Worm (Caenorhabditis elegans): ENCODE data around the gene C30G4.4.
"Not testable (repeated sequence)": the region's sequence is repeated elsewhere in the genome, so short reads cannot be mapped to it uniquely, and the experiment has no call there.

The C30G4.4 gene

ce11 chrX:17072088-17072487, at the start of gene C30G4.4:
Gene C30G4.4 (minus strand): TSS chrX:17072188.
- TF ChIP-seq flt-1 (GFP tag; IDR thresholded peaks at IDR 0.05) = no peak
- TF ChIP-seq T22C8.4 (GFP tag; IDR thresholded peaks at IDR 0.05) = no peak
- no peak for TF ChIP-seq ztf-29 (GFP tag; IDR thresholded peaks at IDR 0.05)
- TF ChIP-seq tab-1 (GFP tag; IDR thresholded peaks at IDR 0.05) = no peak
- TF ChIP-seq med-1 (GFP tag; optimal IDR thresholded peaks at IDR 0.05; ENCODE audit: insufficient read depth) = no peak

ce11 chrX:17117359-17117758, 45.4 kb upstream of the C30G4.4 start, which contains the start of gene K09E3.2:
Gene K09E3.2 (plus strand): TSS chrX:17117659.
- TF ChIP-seq cog-1 (tag; optimal IDR thresholded peaks at IDR 0.05); tab-1 (GFP tag; IDR thresholded peaks at IDR 0.05); klf-2 (GFP tag; conservative IDR thresholded peaks at IDR 0.05): not testable (repeated sequence)

ce11 chrX:17115089-17115488, 43.1 kb upstream of the C30G4.4 start, which contains the start of gene lido-6:
Gene lido-6 (minus strand): TSS chrX:17115189.
- no peak for TF ChIP-seq flt-1 (GFP tag; IDR thresholded peaks at IDR 0.05)
- TF ChIP-seq med-1 (GFP tag; optimal IDR thresholded peaks at IDR 0.05; ENCODE audit: insufficient read depth) = no peak
- no peak for TF ChIP-seq T22C8.4 (GFP tag; IDR thresholded peaks at IDR 0.05)
- no peak for TF ChIP-seq ztf-23 (GFP tag; IDR thresholded peaks at IDR 0.05)
- no peak for TF ChIP-seq tab-1 (GFP tag; IDR thresholded peaks at IDR 0.05)
- TF ChIP-seq cog-1 (tag; optimal IDR thresholded peaks at IDR 0.05) = no peak
- no peak for TF ChIP-seq ztf-29 (GFP tag; IDR thresholded peaks at IDR 0.05)
- TF ChIP-seq klf-2 (GFP tag; conservative IDR thresholded peaks at IDR 0.05) = no peak
- no peak for TF ChIP-seq ref-1 (GFP tag; conservative IDR thresholded peaks at IDR 0.05)

- TF ChIP-seq klf-2 (GFP tag; conservative IDR thresholded peaks at IDR 0.05) = no peak
- TF ChIP-seq ztf-29 (GFP tag; IDR thresholded peaks at IDR 0.05) = no peak
- no peak for TF ChIP-seq T22C8.4 (GFP tag; IDR thresholded peaks at IDR 0.05)
- no peak for TF ChIP-seq med-1 (GFP tag; optimal IDR thresholded peaks at IDR 0.05; ENCODE audit: insufficient read depth)
- no peak for TF ChIP-seq cog-1 (tag; optimal IDR thresholded peaks at IDR 0.05)
- no peak for TF ChIP-seq tab-1 (GFP tag; IDR thresholded peaks at IDR 0.05)
- TF ChIP-seq ref-1 (GFP tag; conservative IDR thresholded peaks at IDR 0.05) = no peak
- no peak for TF ChIP-seq flt-1 (GFP tag; IDR thresholded peaks at IDR 0.05)
- no peak for TF ChIP-seq ztf-23 (GFP tag; IDR thresholded peaks at IDR 0.05)
These were observed 38.6 kb upstream of the C30G4.4 start, which contains the start of gene lido-5 for ce11 chrX:17110555-17110954. Gene lido-5 (minus strand): TSS chrX:17110655.

ce11 chrX:17107670-17108069, 35.7 kb upstream of the C30G4.4 start, which contains the start of gene lido-4:
Gene lido-4 (minus strand): TSS chrX:17107770.
- TF ChIP-seq ztf-23 (GFP tag; IDR thresholded peaks at IDR 0.05) (no peak), ref-1 (GFP tag; conservative IDR thresholded peaks at IDR 0.05) (no peak), tab-1 (GFP tag; IDR thresholded peaks at IDR 0.05) (no peak), ztf-29 (GFP tag; IDR thresholded peaks at IDR 0.05) (no peak), med-1 (GFP tag; optimal IDR thresholded peaks at IDR 0.05; ENCODE audit: insufficient read depth) (no peak), klf-2 (GFP tag; conservative IDR thresholded peaks at IDR 0.05) (no peak), T22C8.4 (GFP tag; IDR thresholded peaks at IDR 0.05) (no peak), cog-1 (tag; optimal IDR thresholded peaks at IDR 0.05) (no peak), flt-1 (GFP tag; IDR thresholded peaks at IDR 0.05) (no peak)

ce11 chrX:17100656-17101055, 28.7 kb upstream of the C30G4.4 start, which contains the start of gene lido-2:
Gene lido-2 (minus strand): TSS chrX:17100756.
- TF ChIP-seq ref-1 (GFP tag; conservative IDR thresholded peaks at IDR 0.05) (no peak), ztf-29 (GFP tag; IDR thresholded peaks at IDR 0.05) (no peak), klf-2 (GFP tag; conservative IDR thresholded peaks at IDR 0.05) (no peak), cog-1 (tag; optimal IDR thresholded peaks at IDR 0.05) (no peak), ztf-23 (GFP tag; IDR thresholded peaks at IDR 0.05) (no peak), flt-1 (GFP tag; IDR thresholded peaks at IDR 0.05) (no peak), T22C8.4 (GFP tag; IDR thresholded peaks at IDR 0.05) (no peak), med-1 (GFP tag; optimal IDR thresholded peaks at IDR 0.05; ENCODE audit: insufficient read depth) (no peak), tab-1 (GFP tag; IDR thresholded peaks at IDR 0.05) (no peak)

ce11 chrX:17096508-17097234, 24.7 kb upstream of the C30G4.4 start, which contains the start of gene lido-1:
Gene lido-1 (minus strand): TSS chrX:17096558.
- TF ChIP-seq flt-1 (GFP tag; IDR thresholded peaks at IDR 0.05) = no peak
- no peak for TF ChIP-seq T22C8.4 (GFP tag; IDR thresholded peaks at IDR 0.05)

- TF ChIP-seq flt-1 (GFP tag; IDR thresholded peaks at IDR 0.05) (no peak), med-1 (GFP tag; optimal IDR thresholded peaks at IDR 0.05; ENCODE audit: insufficient read depth) (no peak), ztf-23 (GFP tag; IDR thresholded peaks at IDR 0.05) (no peak), ref-1 (GFP tag; conservative IDR thresholded peaks at IDR 0.05) (no peak), cog-1 (tag; optimal IDR thresholded peaks at IDR 0.05) (no peak), T22C8.4 (GFP tag; IDR thresholded peaks at IDR 0.05) (no peak), klf-2 (GFP tag; conservative IDR thresholded peaks at IDR 0.05) (no peak), tab-1 (GFP tag; IDR thresholded peaks at IDR 0.05) (no peak), ztf-29 (GFP tag; IDR thresholded peaks at IDR 0.05) (no peak)
These were observed 21.2 kb upstream of the C30G4.4 start, which contains the start of gene C08A9.3 for ce11 chrX:17093199-17093598. Gene C08A9.3 (minus strand): TSS chrX:17093299.

ce11 chrX:17092416-17092815, 20.4 kb upstream of the C30G4.4 start, which contains the start of gene sod-3:
Gene sod-3 (plus strand): TSS chrX:17092753.
- TF ChIP-seq flt-1 (GFP tag; IDR thresholded peaks at IDR 0.05) (no peak), ref-1 (GFP tag; conservative IDR thresholded peaks at IDR 0.05) (no peak), T22C8.4 (GFP tag; IDR thresholded peaks at IDR 0.05) (no peak), ztf-23 (GFP tag; IDR thresholded peaks at IDR 0.05) (no peak), cog-1 (tag; optimal IDR thresholded peaks at IDR 0.05) (no peak), tab-1 (GFP tag; IDR thresholded peaks at IDR 0.05) (no peak), med-1 (GFP tag; optimal IDR thresholded peaks at IDR 0.05; ENCODE audit: insufficient read depth) (no peak), ztf-29 (GFP tag; IDR thresholded peaks at IDR 0.05) (no peak), klf-2 (GFP tag; conservative IDR thresholded peaks at IDR 0.05) (no peak)
